Worm (Caenorhabditis elegans) whole organism, late embryonic: ENCODE measurements around the gene Y41D4B.14.
"Not testable (repeated sequence)": the region's sequence is repeated elsewhere in the genome, so short reads cannot be mapped to it uniquely, and the experiment has no call there.

Source experiments
- che-1 ChIP-seq: sonication (generic microtip); optimal IDR thresholded peaks from 2 replicates; lab custom pipeline; 2016; ENCODE audit warnings: mild to moderate bottlenecking, missing genetic modification characterization, missing compliant biosample characterization
- elt-2 ChIP-seq: sonication (generic microtip); optimal IDR thresholded peaks from 2 replicates; lab custom pipeline; 2016; ENCODE audit warnings: missing genetic modification reagents, missing genetic modification characterization, missing compliant biosample characterization
- lin-11 ChIP-seq: fragments of 200-800 bp; sonication (Bioruptor generic); optimal IDR thresholded peaks from 2 replicates; lab custom pipeline; 2018; ENCODE audit warnings: mild to moderate bottlenecking, missing genetic modification characterization, missing compliant biosample characterization
- madf-2 ChIP-seq: sonication (generic microtip); optimal IDR thresholded peaks from 2 replicates; lab custom pipeline; 2017; ENCODE audit warnings: missing genetic modification characterization, missing compliant biosample characterization
- pha-4 ChIP-seq: fragments of 150-350 bp; optimal IDR thresholded peaks from 2 replicates; lab custom pipeline; 2018; ENCODE audit warnings: missing biosample characterization, missing genetic modification reagents, missing genetic modification characterization
- pqm-1 ChIP-seq: sonication (generic microtip); optimal IDR thresholded peaks from 2 replicates; lab custom pipeline; 2016; ENCODE audit warnings: missing genetic modification characterization, missing compliant biosample characterization

- not testable (repeated sequence) for TF ChIP-seq che-1 (tag; lab: Kevin White, UChicago); elt-2; madf-2 (tag; lab: Kevin White, UChicago); lin-11; pha-4 (tag; lab: Kevin White, UChicago); pqm-1 (tag; lab: Kevin White, UChicago)
These were observed 33.1 kb downstream of the Y41D4B.14 start, which contains the start of gene dsl-3 for ce11 chrIV:1609973-1610372.
